Worm (Caenorhabditis elegans): Measurements from ENCODE around the gene T11B7.2.

The T11B7.2 gene

DNA sequence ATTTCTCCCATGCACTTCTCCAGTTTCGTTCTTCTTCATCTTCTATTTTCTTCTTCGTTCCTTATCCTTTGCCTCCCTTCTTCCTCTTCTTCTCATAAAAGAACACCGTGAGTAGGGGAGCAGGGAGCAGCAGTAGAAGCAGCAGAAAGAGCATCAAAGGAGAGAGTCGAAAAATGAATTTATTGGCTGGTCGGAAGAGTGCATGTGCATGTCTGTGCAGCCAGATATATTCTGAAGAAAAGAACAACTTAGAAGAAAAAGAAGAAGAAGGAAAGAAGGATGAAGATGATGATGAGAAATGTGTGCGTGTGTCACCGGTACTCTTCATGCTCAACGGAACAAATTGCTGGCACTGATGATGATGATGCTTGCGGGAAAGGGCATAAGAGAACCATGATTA lies 48.1 kb downstream of the T11B7.2 start (continued):
- no peak for TF ChIP-seq snpc-4 (tag; optimal IDR thresholded peaks at IDR 0.05)
- TF ChIP-seq nhr-11 (tag; optimal IDR thresholded peaks at IDR 0.05): no peak
- no peak for TF ChIP-seq zag-1 (tag; optimal IDR thresholded peaks at IDR 0.05)
- no peak for TF ChIP-seq nhr-111 (GFP tag; optimal IDR thresholded peaks at IDR 0.05)
- TF ChIP-seq F37D6.2 (tag; optimal IDR thresholded peaks at IDR 0.05): no peak
- TF ChIP-seq unc-39 (tag; optimal IDR thresholded peaks at IDR 0.05): no peak
- TF ChIP-seq lir-3 (tag; optimal IDR thresholded peaks at IDR 0.05): no peak
- no peak for TF ChIP-seq ceh-32 (tag; optimal IDR thresholded peaks at IDR 0.05; ENCODE audit: poor library complexity)
- 0 out of 2 replicates have a peak, but pooled peaks have one; percentile 10 for TF ChIP-seq hmg-1.1 (GFP tag; IDR thresholded peaks at IDR 0.05)
- no peak for TF ChIP-seq dpl-1 (GFP tag; optimal IDR thresholded peaks at IDR 0.05)
- no peak for TF ChIP-seq mxl-3 (GFP tag; optimal IDR thresholded peaks at IDR 0.05)
- no peak for TF ChIP-seq F49E8.2 (tag; optimal IDR thresholded peaks at IDR 0.05; ENCODE audit: borderline replicate concordance)
- TF ChIP-seq nhr-10 (tag; optimal IDR thresholded peaks at IDR 0.05): no peak
- peak; percentile 65 for TF ChIP-seq mep-1 (tag; optimal IDR thresholded peaks at IDR 0.05)
- no peak for TF ChIP-seq Y48G9A.11 (GFP tag; IDR thresholded peaks at IDR 0.05)
- no peak for TF ChIP-seq dve-1 (tag; optimal IDR thresholded peaks at IDR 0.05; ENCODE audit: insufficient read depth)
- TF ChIP-seq lin-38 (GFP tag; IDR thresholded peaks at IDR 0.05): no peak
- no peak for TF ChIP-seq lim-7 (GFP tag; IDR thresholded peaks at IDR 0.05)
- TF ChIP-seq T20F7.1 (GFP tag; optimal IDR thresholded peaks at IDR 0.05): no peak
- TF ChIP-seq fos-1 (tag; optimal IDR thresholded peaks at IDR 0.05): no peak
- TF ChIP-seq fkh-10 (GFP tag; optimal IDR thresholded peaks at IDR 0.05): peak; percentile 61
- no peak for TF ChIP-seq zip-2 (tag; optimal IDR thresholded peaks at IDR 0.05)
- TF ChIP-seq aly-2 (tag; optimal IDR thresholded peaks at IDR 0.05): no peak
- TF ChIP-seq cey-2 (tag; optimal IDR thresholded peaks at IDR 0.05; ENCODE audit: borderline replicate concordance, insufficient read depth): no peak
- no peak for TF ChIP-seq nhr-28 (tag; optimal IDR thresholded peaks at IDR 0.05)
- TF ChIP-seq F10B5.3 (tag; optimal IDR thresholded peaks at IDR 0.05): no peak
- no peak for TF ChIP-seq zip-11 (GFP tag; IDR thresholded peaks at IDR 0.05)
- no peak for TF ChIP-seq snpc-1.2 (GFP tag; IDR thresholded peaks at IDR 0.05)
- no peak for TF ChIP-seq lin-15B (tag; optimal IDR thresholded peaks at IDR 0.05)
- no peak for TF ChIP-seq unc-130 (GFP tag; optimal IDR thresholded peaks at IDR 0.05)
- no peak for TF ChIP-seq nhr-6 (tag; optimal IDR thresholded peaks at IDR 0.05)
- TF ChIP-seq daf-8 (GFP tag; IDR thresholded peaks at IDR 0.05): no peak

DNA sequence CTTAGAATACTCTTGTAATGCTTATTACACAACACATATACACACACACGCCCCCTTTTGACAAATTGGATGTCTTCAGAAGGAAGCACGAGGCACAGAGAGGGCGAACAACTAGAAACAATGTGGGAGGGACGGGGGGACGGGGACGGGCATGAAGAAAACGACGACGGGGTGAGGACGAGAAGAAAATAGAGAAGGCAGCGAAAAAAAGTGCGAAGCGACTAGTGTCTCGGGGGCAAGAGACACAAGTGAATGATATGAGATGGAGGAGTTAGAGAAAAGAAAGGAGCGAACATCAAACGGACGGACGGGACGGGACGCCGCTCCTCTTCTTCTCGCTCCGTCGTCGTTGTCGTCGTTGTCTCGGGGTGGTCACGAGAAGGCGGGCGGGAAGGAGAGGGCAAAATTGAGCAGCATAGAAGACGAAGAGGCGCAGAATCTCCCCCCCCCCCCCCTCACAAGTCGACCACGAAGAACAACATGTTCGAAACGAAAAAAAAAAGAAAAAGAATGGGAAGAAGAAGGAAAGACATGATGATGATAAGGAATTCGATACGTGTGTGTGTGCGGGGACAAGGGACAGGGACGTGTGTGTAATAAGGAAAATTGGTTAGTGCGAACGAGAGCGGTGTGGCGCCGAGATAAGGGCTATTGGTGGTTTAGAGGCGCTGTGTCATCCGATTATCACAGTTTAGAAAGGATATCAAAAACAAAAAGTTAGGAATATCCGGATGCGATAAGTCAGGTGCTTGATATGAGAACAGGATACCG lies 49.3 kb downstream of the T11B7.2 start:
- TF ChIP-seq egl-43 (GFP tag; IDR thresholded peaks at IDR 0.05) (peak; percentile 82), daf-16 (GFP tag; optimal IDR thresholded peaks at IDR 0.05) (peak; percentile 51 to 71), daf-16 (tag; optimal IDR thresholded peaks at IDR 0.05) (peak; percentile 62), spr-3 (GFP tag; optimal IDR thresholded peaks at IDR 0.05) (peak; percentile 68), lim-7 (GFP tag; IDR thresholded peaks at IDR 0.05) (no peak), gei-8 (GFP tag; optimal IDR thresholded peaks at IDR 0.05) (peak; percentile 68), sdz-12 (GFP tag; optimal IDR thresholded peaks at IDR 0.05) (peak; percentile 31), aha-1 (tag) (peak; percentile 99), skn-1 (tag; optimal IDR thresholded peaks at IDR 0.05) (no peak), lin-29 (GFP tag; IDR thresholded peaks at IDR 0.05) (peak; percentile 37; the same call in 1 of the 2 replicates), vab-7 (GFP tag; IDR thresholded peaks at IDR 0.05) (peak; percentile 35; the same call in 1 of the 2 replicates), egl-27 (tag; optimal IDR thresholded peaks at IDR 0.05) (no peak), nhr-102 (tag; optimal IDR thresholded peaks at IDR 0.05) (peak; percentile 66), dve-1 (tag; optimal IDR thresholded peaks at IDR 0.05; ENCODE audit: insufficient read depth) (peak; percentile 90), nhr-11 (tag; optimal IDR thresholded peaks at IDR 0.05) (peak; percentile 84), fkh-10 (GFP tag; optimal IDR thresholded peaks at IDR 0.05) (peak; percentile 23), ces-1 (GFP tag; optimal IDR thresholded peaks at IDR 0.05) (peak; percentile 1), mxl-3 (GFP tag; optimal IDR thresholded peaks at IDR 0.05) (peak; percentile 93), nhr-48 (tag; optimal IDR thresholded peaks at IDR 0.05) (peak; percentile 83), php-3 (GFP tag; IDR thresholded peaks at IDR 0.05) (0 out of 2 replicates have a peak, but pooled peaks have one; percentile 51), mep-1 (tag; optimal IDR thresholded peaks at IDR 0.05) (peak; percentile 96), nhr-28 (tag; optimal IDR thresholded peaks at IDR 0.05) (peak; percentile 70), ceh-20 (GFP tag; IDR thresholded peaks at IDR 0.05) (peak; percentile 68), F37D6.2 (tag; optimal IDR thresholded peaks at IDR 0.05) (peak; percentile 72), F44E2.7 (GFP tag; IDR thresholded peaks at IDR 0.05) (no peak), lsy-2 (tag; optimal IDR thresholded peaks at IDR 0.05) (peak; percentile 70 to 78)

Measured in whole organism, L4 larva.